Worm (Caenorhabditis elegans) whole organism, dauer: ENCODE data around the gene nlp-101.

Experiments
- unc-62 ChIP-seq: sonication (generic microtip); optimal IDR thresholded peaks from 2 replicates; lab custom pipeline; 2017; ENCODE audit warnings: missing biosample characterization, missing genetic modification reagents, missing genetic modification characterization

Gene nlp-101

DNA sequence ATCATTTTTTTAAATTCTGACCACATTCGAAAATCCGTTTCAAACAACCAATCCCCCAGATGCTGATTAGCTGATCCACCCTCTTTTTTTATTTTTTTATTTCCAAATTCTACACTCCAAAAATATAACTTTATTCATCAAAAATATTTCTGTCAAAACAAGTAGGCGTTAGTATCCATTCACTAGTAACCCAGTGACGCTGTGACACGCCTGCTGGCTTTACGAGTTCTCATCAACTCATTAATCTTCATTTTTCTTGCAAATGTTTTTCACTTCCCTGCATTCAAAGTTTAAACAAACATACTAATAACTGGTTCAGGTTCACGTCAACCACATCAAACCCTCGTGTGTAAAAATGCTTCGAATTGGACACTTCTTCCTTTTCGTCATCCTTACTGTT is at the start of gene nlp-101:
TSS of gene nlp-101 (plus strand) at position 301 of the 400 bp plus-strand sequence.
- no peak for TF ChIP-seq unc-62 (GFP tag; lab: Kevin White, UChicago)

DNA sequence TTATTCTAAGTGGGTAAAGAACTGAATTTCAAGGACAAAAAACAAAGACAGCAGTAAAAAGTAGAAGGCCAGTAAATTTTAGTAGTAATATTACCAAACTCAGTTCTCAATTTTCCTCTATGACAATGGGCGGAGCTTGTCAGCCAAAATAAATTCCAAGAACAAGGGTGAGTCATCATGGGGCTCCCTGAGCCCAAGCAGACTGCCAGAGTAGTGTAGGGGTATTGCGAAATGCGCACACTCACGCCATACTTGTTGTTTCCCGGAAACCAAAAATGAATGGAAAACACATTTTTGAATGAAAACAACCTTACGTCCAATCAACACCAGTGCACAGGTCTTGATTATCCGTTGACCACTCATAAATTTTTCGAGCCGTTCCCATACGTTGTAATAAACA is 46.9 kb upstream of the nlp-101 start:
- no peak for TF ChIP-seq unc-62 (GFP tag; lab: Kevin White, UChicago)

DNA sequence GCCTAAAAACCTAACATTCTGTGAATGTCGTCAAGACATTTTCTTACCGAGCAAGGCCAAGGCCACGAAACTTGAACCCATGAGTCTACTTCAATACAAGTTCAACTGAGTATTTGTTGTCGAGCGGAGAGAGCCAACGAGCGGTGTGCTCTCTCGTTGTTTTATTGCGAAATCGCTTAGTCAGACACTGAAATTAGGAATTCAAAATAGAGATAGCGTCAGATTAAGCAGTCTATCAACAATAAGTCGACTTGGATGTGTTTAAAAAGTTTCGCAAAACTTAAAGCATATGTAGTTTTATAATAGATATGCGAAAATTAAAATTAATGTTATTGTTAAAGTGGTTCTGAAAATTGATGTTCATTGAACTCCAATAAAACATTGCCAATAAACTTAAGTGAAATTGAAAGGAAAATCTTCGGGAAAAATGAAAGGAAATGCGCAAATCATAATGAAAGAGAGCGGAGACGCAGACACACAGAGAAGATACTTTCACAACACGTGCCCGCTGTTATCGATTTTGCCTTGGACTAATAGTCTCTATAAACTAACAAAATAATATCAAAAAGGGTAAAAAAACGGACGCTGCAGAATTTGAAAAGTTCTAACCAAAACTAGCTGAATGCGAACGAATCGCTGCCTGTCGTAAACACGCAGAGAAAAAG is 45.2 kb upstream of the nlp-101 start, which contains the start of gene ZK154.6:
TSS of gene ZK154.6 (minus strand) at position 187 of the 665 bp plus-strand sequence.
- TF ChIP-seq unc-62 (GFP tag; lab: Kevin White, UChicago) = no peak

DNA sequence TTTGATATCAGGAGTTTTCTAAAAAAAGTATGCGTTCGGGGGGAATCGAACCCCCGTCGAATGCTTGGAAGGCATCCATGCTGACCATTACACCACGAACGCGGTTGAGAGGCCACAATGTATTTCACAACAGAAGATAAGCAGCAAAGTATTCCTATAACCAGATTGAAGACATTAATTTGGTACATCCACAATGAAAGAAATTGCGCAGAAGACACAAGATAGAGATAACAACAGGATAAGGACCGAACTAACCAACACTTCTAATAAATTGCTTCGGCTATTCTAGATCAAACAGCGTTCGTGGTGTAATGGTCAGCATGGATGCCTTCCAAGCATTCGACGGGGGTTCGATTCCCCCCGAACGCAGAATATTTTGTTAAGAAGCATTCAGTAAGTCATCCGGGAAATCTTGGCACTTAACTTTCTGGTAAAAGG is 44.4 kb upstream of the nlp-101 start:
- TF ChIP-seq unc-62 (GFP tag; lab: Kevin White, UChicago) = no peak

DNA sequence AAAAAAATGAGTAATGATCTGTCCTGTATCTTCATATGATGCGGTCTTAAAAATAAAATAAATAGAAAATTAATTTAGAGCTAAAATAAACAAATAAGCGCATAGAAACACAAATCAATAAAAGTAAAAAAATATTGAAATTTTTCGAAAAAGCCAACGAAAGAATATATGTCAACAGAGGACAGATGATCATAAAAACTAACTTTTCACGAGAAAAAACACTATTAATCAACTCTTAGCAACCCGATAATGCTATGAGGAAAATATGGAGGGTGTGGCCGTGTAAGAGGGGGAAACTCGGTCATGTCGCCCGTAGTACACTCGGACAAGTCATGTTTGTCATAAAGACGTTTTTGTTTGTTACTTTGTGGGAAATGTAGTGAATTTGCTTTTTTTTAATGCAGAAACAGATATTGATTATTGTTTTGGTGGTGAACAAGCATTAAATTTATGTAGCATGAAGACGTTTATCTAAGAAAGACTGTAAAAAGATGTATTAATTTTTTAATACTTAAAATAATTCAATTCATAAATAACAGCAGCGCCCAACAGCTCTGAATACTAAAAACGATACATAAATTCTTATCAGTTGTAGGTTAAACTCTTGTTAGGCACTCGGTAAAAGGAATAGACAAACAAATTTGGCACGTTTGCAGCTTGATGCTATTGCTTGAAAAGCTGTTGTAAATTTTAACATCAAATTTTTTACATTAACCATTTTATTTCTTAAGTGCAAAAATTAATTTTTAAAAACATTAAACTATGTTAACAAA is 40.2 kb upstream of the nlp-101 start, which contains the start of gene adm-4:
TSS of gene adm-4 (minus strand) at position 51 of the 773 bp plus-strand sequence.
- TF ChIP-seq unc-62 (GFP tag; lab: Kevin White, UChicago) = no peak

DNA sequence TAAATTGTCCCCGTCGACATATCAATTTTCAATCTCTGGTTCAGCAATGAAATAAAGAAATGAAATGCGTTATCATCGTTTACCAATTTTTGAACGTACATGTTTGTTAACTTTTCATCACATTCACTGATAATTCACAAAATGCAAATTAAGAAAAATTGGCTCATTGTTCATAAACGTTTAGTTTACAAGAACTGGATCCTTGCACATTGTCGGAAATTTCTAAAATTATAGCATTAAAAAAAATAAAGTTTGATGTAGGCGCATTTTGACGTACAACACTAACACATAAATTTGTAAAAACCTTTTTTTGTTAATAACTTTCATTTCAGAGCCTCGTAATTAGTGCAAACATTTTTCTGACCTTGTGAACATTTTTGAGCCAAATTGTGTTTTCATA is 39.0 kb upstream of the nlp-101 start, which contains the start of gene gpx-7:
TSS of gene gpx-7 (minus strand) at position 101 of the 400 bp plus-strand sequence.
- no peak for TF ChIP-seq unc-62 (GFP tag; lab: Kevin White, UChicago)

DNA sequence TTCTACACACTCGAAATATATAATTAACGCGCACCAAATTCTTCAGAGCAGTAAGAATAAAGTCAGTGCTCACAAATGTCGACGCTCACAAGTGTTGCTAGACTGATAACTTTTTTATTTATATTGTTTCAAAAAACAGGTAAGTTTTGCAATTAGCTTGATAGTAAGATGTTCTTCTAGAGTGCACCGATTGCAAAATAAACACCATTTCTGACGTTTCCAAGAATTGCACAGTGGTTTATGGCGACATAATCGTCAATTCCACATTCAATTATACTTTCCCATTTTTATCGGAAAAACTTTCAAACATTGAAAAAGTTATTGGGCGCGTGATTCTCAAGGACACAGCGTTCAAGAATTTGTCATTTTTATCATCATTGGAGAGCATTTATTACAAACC is 38.3 kb upstream of the nlp-101 start:
- no peak for TF ChIP-seq unc-62 (GFP tag; lab: Kevin White, UChicago)

DNA sequence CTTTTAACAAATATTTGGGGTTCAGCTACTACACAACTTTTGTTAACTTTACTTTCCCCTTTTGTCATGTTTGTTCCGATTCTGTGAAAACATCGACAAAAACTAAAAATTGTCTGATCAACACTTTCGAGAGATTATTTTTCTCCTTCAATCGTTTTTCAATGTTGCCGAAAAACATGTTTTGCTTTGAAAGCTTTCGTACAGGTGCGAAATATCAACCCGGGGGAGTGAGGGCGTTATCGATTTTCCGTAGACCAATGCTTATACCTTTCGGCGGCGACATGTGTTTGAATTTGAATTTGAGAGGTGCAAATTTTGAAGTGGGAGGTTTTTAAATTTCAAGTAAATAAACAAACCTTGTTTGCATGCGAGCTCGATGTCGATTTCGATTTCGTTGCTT is 30.3 kb upstream of the nlp-101 start:
- no peak for TF ChIP-seq unc-62 (GFP tag; lab: Kevin White, UChicago)

DNA sequence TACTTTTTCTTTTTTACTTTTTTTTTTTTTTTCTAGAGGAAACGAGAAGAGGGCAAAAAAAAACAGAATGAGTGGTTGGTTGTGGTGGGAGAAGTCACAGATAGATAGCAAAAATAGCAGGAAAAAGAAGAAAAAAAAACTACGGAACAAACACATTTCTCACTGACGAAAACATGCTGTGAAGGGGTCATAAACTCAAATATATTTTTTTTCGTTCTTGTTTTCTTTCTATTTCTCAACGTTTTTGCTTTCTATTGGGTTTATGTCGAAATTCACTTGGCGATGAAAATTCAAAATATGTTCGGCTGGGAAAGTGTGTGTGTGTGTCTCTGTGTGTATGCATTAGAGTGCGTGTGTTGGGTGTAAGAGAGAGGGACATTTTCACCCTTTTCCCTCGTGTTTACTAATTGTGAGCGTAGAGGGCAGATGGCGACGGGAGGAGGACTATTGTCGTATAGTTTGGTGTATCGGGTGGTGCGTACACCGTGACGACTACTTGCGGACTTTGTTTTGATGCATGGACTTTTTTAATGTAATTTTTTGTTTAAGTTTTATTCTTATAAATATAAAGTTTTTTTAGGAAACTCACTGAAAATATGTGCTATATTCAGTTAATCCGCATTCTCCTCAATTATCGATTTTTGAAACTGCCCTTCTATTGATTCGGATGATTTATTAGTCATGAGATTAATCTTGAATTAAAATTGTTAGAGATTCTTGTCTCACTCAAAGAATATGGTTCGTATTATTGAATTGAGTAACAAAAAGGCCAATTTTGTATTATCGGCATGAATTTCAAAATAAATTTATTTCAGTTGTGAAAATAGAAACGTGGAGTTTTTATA is 29.1 kb upstream of the nlp-101 start:
- TF ChIP-seq unc-62 (GFP tag; lab: Kevin White, UChicago) = no peak

DNA sequence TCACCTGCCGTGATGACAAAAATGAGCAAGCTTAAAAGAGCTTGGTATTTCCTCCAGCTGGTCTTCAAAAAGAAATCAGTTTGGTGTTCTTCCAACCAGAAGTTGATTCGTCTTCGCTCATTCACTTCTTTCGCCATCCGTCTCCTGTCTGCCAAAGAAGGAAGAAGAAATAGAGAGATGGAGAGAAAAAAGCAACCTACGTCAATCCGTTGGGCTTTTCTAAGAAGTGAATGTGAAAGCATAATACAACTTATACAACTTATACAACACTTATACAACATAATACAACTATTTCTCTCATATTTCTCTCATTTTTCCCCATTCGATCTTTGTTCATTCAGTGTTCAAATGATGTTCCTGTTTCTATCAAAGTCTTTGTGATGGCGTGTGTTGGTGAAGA is 27.7 kb upstream of the nlp-101 start:
- TF ChIP-seq unc-62 (GFP tag; lab: Kevin White, UChicago) = no peak

DNA sequence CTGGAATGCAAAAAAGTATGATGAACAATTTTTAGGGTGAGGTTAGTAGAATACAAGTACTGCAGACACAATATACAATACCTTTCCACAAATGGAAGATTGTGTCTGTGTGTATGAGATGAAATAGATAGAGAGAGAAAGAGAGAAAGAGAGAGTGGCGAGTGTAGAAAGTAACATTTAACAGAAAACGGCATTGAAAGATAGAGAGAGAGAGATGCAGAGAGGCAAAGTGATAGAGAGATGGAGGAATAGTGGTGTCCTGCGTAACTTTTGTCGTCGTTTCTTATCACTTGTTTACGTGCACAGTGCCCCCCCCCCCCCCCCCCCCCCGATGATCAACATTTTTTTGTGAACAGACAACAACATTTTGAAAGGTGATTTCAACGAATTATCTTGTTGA is 23.9 kb upstream of the nlp-101 start:
- TF ChIP-seq unc-62 (GFP tag; lab: Kevin White, UChicago) = no peak

DNA sequence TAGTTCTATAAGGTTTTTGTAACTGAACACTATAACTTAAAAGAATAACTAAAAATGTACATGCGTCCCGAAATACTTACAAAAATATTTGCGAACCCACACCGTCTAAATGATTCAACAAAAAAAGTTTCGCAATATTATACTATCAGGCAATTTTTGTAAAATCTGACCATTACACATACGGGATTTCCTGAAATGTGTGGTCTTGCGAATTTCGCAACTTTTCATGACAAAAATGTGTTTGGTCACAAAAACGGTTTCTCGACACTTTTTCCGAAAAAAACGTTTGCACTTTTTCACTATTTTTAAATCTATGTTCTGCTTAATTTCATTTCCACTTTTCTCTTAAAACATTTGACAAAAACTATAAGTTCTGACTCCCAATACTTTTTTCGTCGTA is 23.5 kb upstream of the nlp-101 start:
- TF ChIP-seq unc-62 (GFP tag; lab: Kevin White, UChicago) = no peak

DNA sequence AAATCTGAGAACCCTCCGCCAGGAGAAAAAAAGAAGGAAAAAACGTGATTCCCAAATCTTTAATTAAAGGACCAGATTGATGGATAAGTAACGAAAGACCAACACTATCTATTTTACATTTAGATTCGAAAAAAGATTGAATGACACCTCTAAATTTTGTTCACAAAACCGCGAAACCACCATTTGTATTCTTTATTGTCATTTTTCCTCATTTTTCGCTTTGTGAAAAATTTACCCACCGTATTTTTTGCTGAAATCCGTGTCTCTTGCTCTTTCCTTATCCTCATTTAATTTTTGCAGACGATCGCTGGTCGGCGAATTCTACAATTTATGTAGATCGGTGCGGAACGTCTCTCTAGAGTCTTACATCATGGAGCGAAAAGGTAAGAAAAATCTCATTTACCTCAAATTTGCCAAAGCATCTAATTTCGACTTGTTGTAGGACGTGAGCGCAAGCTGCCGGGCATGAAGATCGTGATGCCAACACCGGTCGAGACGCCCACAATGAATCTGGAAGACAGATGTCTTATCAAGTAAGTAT is 22.2 kb upstream of the nlp-101 start, which contains the start of the genes sek-1 and R03G5.6:
TSS of gene sek-1 (plus strand) at position 301 of the 541 bp plus-strand sequence.
TSS of gene R03G5.6 (minus strand) at position 491 of the 541 bp plus-strand sequence.
- TF ChIP-seq unc-62 (GFP tag; lab: Kevin White, UChicago) = no peak

DNA sequence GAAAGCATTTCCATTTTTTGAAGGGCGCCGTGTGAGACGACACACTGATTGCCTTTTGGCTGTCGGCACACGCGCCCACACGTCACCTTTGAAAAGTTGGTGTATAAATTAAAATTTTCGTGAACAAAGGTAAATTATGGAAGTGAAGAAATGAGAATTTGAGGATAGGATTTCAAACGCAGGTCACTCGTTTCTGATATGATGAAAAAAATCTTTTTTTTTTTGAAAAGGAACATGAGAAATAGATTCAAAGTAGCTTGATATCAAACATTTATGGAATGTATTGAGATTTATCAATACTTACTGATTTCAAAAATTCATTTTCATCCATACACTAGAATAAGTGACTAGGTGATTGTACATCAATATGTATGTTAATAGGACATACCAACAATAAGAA is 21.1 kb upstream of the nlp-101 start:
- no peak for TF ChIP-seq unc-62 (GFP tag; lab: Kevin White, UChicago)

DNA sequence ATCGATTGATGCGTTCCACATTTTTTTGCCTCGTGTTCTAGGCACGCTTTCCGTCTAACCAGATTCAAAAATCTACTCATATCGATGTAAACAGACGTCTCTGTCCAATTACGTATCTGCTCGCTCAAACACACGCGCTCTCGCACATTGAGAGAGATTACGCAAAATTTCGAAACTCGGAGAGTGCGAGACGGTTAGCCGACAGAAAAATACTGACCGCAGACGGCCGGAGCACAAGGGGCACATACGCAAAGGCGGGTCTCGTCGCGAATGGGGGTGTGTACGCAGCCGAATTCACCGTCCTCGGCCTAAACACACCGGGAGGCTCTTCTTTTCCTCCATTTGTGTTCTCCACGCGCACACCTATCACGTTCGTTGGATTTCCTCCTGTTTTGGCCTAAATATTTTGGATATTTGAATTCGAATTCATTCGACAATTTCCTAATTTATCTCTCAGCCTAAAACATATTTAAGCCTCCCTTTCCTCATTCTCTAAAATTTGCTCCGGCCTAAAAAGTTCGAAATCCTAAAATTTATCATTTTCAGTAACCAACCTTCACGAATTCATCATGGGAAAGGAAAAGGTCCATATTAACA is 15.5 kb upstream of the nlp-101 start, which contains the start of gene eef-1A.2:
TSS of gene eef-1A.2 (plus strand) at position 547 of the 597 bp plus-strand sequence.
- TF ChIP-seq unc-62 (GFP tag; lab: Kevin White, UChicago) = no peak
